Worm (Caenorhabditis elegans) whole organism, early embryonic: Measurements from ENCODE around the gene C17A2.4.

Source experiments
- B0310.2 ChIP-seq: sonication (generic microtip); optimal IDR thresholded peaks from 2 replicates; lab custom pipeline; 2016; ENCODE audit warnings: mild to moderate bottlenecking, missing genetic modification characterization, missing compliant biosample characterization
- F13C5.2 ChIP-seq: sonication (generic microtip); optimal IDR thresholded peaks from 2 replicates; lab custom pipeline; 2017; ENCODE audit warnings: mild to moderate bottlenecking, missing genetic modification characterization, inconsistent platforms, missing compliant biosample characterization
- aly-1 ChIP-seq: sonication (generic microtip); optimal IDR thresholded peaks from 2 replicates; lab custom pipeline; 2016; ENCODE audit warnings: missing genetic modification characterization, missing compliant biosample characterization
- ama-1 ChIP-seq: fragments of 150-350 bp; optimal IDR thresholded peaks from 2 replicates; lab custom pipeline; 2014
- ceh-13 ChIP-seq: fragments of 200-800 bp; sonication (Bioruptor generic); optimal IDR thresholded peaks from 2 replicates; lab custom pipeline; 2018; ENCODE audit warnings: mild to moderate bottlenecking, missing genetic modification characterization, missing compliant biosample characterization
- ceh-36 ChIP-seq: sonication (generic microtip); optimal IDR thresholded peaks from 2 replicates; lab custom pipeline; 2016; ENCODE audit warnings: missing genetic modification characterization, inconsistent platforms, missing compliant biosample characterization
- ets-7 ChIP-seq: sonication (generic microtip); optimal IDR thresholded peaks from 2 replicates; lab custom pipeline; 2016; ENCODE audit warnings: missing genotype, missing genetic modification characterization, missing compliant biosample characterization
- flt-1 ChIP-seq: fragments of 200-800 bp; sonication (Bioruptor generic); IDR thresholded peaks from 2 replicates; pipeline ENCODE4 v1.3.6; 2022; ENCODE audit warnings: missing genetic modification characterization, missing compliant biosample characterization
- hmbx-1 ChIP-seq: sonication (generic microtip); optimal IDR thresholded peaks from 2 replicates; lab custom pipeline; 2016; ENCODE audit warnings: mild to moderate bottlenecking, missing genetic modification characterization, missing compliant biosample characterization
- hmg-4 ChIP-seq: fragments of 200-800 bp; sonication (Bioruptor generic); optimal IDR thresholded peaks from 2 replicates; lab custom pipeline; 2018; ENCODE audit warnings: mild to moderate bottlenecking, missing genetic modification characterization, missing compliant biosample characterization
- hnd-1 ChIP-seq: sonication (generic microtip); optimal IDR thresholded peaks from 2 replicates; lab custom pipeline; 2016; ENCODE audit warnings: missing genetic modification characterization, missing compliant biosample characterization
- pes-1 ChIP-seq: fragments of 200-800 bp; sonication (Bioruptor generic); IDR thresholded peaks from 2 replicates; pipeline ENCODE4 v1.3.6; 2022; ENCODE audit warnings: missing genetic modification reagents, missing genetic modification characterization, missing compliant biosample characterization
- scrt-1 ChIP-seq: fragments of 200-800 bp; sonication (Bioruptor generic); IDR thresholded peaks from 2 replicates; pipeline ENCODE4 v1.3.6; 2022; ENCODE audit warnings: missing genetic modification characterization, missing compliant biosample characterization
- sea-1 ChIP-seq: fragments of 200-800 bp; sonication (Bioruptor generic); conservative IDR thresholded peaks from 2 replicates; pipeline ENCODE4 v1.3.6; 2022; ENCODE audit warnings: missing genetic modification characterization, missing compliant biosample characterization
- tbx-11 ChIP-seq: fragments of 200-800 bp; sonication (Bioruptor generic); IDR thresholded peaks from 2 replicates; pipeline ENCODE4 v1.3.6; 2022; ENCODE audit warnings: missing genetic modification characterization, missing compliant biosample characterization
- tbx-37 ChIP-seq: fragments of 200-800 bp; sonication (Bioruptor generic); conservative IDR thresholded peaks from 2 replicates; pipeline ENCODE4 v1.3.6; 2022; ENCODE audit warnings: missing genetic modification reagents, missing genetic modification characterization, missing compliant biosample characterization
- tra-4 ChIP-seq: sonication (generic microtip); optimal IDR thresholded peaks from 2 replicates; lab custom pipeline; 2017; ENCODE audit warnings: missing genetic modification characterization, missing compliant biosample characterization

Gene C17A2.4

DNA sequence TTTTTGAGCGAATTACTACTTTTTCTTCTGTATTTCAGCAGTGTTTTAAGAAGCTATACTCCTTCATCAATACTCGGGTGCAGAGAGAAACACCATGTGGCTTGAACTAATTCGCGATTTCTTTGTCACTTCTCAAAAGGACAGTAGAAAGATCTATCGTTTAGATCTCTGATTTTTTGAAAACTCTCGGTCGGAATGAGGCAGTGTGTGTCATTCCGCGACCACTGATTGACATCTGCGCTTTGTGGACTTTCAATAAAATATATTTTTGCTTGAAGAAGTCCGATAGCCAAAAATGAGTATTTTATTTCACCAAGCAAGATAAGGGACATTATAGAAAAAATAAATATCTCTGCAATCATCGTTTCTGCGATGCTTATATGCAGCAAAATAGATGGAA is 22.4 kb downstream of the C17A2.4 start:
- TF ChIP-seq scrt-1 (GFP tag; lab: Robert Waterston, UW): no peak
- no peak for TF ChIP-seq hmbx-1
- TF ChIP-seq tra-4 (tag; lab: Kevin White, UChicago): no peak
- TF ChIP-seq flt-1: no peak
- no peak for TF ChIP-seq pes-1
- TF ChIP-seq sea-1: no peak
- TF ChIP-seq ama-1 (lab: Kevin White, UChicago): no peak
- TF ChIP-seq hmg-4: no peak
- TF ChIP-seq ceh-36 (tag; lab: Kevin White, UChicago): no peak
- no peak for TF ChIP-seq F13C5.2 (tag; lab: Kevin White, UChicago)
- TF ChIP-seq ets-7 (tag; lab: Kevin White, UChicago): no peak

DNA sequence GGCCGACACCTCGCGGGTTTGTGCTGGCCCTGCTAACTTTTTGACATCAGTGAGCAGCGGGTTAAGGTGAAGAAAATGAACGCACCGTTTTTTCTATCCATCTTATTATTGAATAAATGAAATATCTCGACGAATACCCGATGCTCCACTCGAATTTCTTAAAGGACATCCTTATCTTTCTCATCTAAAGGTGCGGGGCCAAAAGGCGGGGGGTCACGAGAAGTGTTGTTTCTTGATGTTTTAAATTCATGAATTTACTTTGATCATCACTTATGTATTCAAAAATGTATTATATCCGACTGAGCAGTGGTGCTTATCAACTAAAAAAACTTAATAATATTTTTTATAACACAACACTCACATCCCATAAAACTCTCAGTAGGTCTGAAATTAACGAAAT is 25.0 kb downstream of the C17A2.4 start, which contains the start of gene nhr-261:
TSS of gene nhr-261 (minus strand) at position 101 of the 400 bp plus-strand sequence.
- no peak for TF ChIP-seq flt-1
- TF ChIP-seq tbx-37 (GFP tag; lab: Robert Waterston, UW): no peak
- no peak for TF ChIP-seq hmbx-1

DNA sequence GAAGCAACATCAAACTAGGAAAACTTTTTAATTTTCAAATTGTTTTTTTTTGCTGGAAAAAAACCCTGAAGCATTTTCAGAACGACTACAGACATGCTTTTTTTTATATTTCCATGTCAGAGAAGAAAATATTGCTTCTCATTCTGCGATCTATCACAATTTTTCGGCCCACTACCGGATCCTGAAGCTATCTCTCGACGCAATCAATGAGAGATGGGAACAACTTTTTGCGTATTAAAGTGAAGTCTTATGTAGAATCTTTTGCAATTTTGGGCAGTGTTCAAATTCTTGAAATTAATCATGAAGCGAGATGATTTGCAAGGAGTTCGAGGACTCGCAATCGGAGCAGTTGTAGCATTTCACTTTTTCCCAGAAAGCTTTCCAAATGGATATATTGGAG is 29.9 kb downstream of the C17A2.4 start, which contains the start of gene oac-10:
TSS of gene oac-10 (plus strand) at position 301 of the 400 bp plus-strand sequence.
- TF ChIP-seq hmbx-1: no peak
- no peak for TF ChIP-seq ceh-13
- TF ChIP-seq sea-1: no peak
- TF ChIP-seq tbx-11 (GFP tag; lab: Robert Waterston, UW): no peak
- TF ChIP-seq scrt-1 (GFP tag; lab: Robert Waterston, UW): no peak
- no peak for TF ChIP-seq ets-7 (tag; lab: Kevin White, UChicago)
- TF ChIP-seq pes-1: no peak
- TF ChIP-seq ceh-36 (tag; lab: Kevin White, UChicago): no peak
- TF ChIP-seq ama-1 (lab: Kevin White, UChicago): no peak
- TF ChIP-seq aly-1 (tag; lab: Kevin White, UChicago): no peak
- TF ChIP-seq hmg-4: no peak
- TF ChIP-seq tra-4 (tag; lab: Kevin White, UChicago): no peak
- no peak for TF ChIP-seq hnd-1 (tag; lab: Kevin White, UChicago)
- no peak for TF ChIP-seq tbx-37 (GFP tag; lab: Robert Waterston, UW)
- no peak for TF ChIP-seq B0310.2 (tag; lab: Kevin White, UChicago)

DNA sequence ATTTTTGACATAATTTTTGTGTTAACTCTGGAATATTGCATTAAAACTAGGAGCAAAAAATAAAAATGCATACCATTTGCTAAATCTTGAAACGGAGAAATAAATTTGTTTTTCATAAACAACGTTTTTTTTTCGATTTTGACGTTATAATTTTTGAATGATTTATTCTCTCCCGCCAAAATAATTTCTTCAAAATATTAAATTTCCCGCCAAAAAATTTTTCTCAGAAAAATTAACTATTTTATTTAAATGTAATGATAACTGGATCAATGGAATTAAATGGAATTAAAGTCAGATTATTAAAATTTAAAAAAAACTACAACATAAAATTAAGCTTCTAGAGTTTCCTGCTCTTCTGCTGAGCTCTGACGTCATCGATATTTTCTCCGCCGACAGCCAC is 37.5 kb downstream of the C17A2.4 start, which contains the start of gene nep-3:
TSS of gene nep-3 (minus strand) at position 101 of the 400 bp plus-strand sequence.
- TF ChIP-seq B0310.2 (tag; lab: Kevin White, UChicago) (no peak), hmbx-1 (no peak)

DNA sequence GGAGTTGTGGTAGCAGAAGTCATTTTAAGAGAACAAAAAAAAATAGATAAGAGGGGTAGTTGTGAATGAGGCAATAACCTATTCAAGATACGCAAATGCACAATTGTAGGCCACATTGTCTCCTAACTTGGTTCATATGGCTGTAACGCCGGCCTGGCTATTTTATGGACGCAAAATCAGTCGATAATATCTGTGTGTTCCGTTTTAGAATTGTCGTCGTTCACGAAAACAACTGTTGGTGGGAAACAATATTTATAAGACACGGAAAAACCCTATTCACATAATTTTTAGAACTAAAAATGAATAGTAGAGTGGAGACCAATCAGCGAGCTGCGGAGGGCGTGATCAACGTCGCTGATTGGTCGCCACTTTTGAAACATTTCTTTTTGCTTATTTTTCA is 38.2 kb downstream of the C17A2.4 start, which contains the start of gene sdz-7:
TSS of gene sdz-7 (minus strand) at position 101 of the 400 bp plus-strand sequence.
- TF ChIP-seq scrt-1 (GFP tag; lab: Robert Waterston, UW): no peak
- TF ChIP-seq hnd-1 (tag; lab: Kevin White, UChicago): no peak
- TF ChIP-seq F13C5.2 (tag; lab: Kevin White, UChicago): no peak
- TF ChIP-seq flt-1: no peak
- TF ChIP-seq B0310.2 (tag; lab: Kevin White, UChicago): no peak
- TF ChIP-seq sea-1: no peak
- TF ChIP-seq ceh-36 (tag; lab: Kevin White, UChicago): no peak
- TF ChIP-seq tbx-11 (GFP tag; lab: Robert Waterston, UW): no peak
- no peak for TF ChIP-seq ama-1 (lab: Kevin White, UChicago)
- TF ChIP-seq hmg-4: no peak
- TF ChIP-seq aly-1 (tag; lab: Kevin White, UChicago): no peak
- TF ChIP-seq ets-7 (tag; lab: Kevin White, UChicago): no peak
- no peak for TF ChIP-seq hmbx-1
- TF ChIP-seq tra-4 (tag; lab: Kevin White, UChicago): no peak
- no peak for TF ChIP-seq ceh-13
- TF ChIP-seq pes-1: no peak

DNA sequence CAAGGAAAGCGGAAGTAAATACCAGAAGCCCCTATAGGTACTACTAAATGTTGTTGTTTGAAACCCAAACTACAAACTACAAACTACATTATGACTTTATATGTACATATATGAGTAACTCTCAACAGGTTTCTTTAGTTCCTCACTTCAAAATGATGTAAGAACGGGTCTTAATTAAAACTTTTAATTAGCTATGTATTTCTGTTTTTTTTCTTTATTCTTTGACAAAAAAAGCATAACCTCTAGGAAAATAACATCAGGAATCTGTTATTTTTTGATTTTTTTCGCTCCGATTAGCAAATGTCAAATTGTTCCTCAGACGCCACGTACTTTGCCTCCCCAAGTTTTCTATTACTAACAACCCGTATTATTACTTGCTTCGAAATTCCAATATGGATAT is 38.7 kb downstream of the C17A2.4 start, which contains the start of gene srh-250:
TSS of gene srh-250 (plus strand) at position 301 of the 400 bp plus-strand sequence.
- TF ChIP-seq ama-1 (lab: Kevin White, UChicago) (no peak), F13C5.2 (tag; lab: Kevin White, UChicago) (no peak), aly-1 (tag; lab: Kevin White, UChicago) (no peak), tra-4 (tag; lab: Kevin White, UChicago) (no peak), ets-7 (tag; lab: Kevin White, UChicago) (no peak), tbx-37 (GFP tag; lab: Robert Waterston, UW) (no peak), hmg-4 (no peak)

DNA sequence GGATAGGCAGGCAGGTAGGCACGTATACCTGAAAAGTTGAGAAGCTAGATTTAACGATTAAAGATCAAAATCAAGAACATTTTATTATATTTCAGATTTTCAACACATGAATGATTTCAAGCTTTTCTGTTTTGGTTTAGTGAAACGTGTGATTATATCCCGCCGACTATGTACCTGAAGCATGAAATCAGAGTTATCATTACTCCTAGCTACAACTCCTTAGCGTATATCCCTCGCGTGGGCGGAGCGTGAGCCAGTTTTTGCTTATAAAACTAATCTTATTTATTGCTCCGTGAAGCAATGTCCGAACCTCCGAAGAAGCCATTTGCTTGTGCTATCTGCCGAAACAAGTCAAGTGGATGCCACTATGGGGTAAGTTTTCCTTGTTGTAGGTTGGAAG is 40.3 kb downstream of the C17A2.4 start, which contains the start of gene nhr-166:
TSS of gene nhr-166 (plus strand) at position 301 of the 400 bp plus-strand sequence.
- no peak for TF ChIP-seq tra-4 (tag; lab: Kevin White, UChicago)
- TF ChIP-seq tbx-11 (GFP tag; lab: Robert Waterston, UW): no peak
- TF ChIP-seq tbx-37 (GFP tag; lab: Robert Waterston, UW): no peak
- TF ChIP-seq pes-1: no peak
- TF ChIP-seq ceh-13: no peak
- no peak for TF ChIP-seq B0310.2 (tag; lab: Kevin White, UChicago)
- no peak for TF ChIP-seq aly-1 (tag; lab: Kevin White, UChicago)
- no peak for TF ChIP-seq F13C5.2 (tag; lab: Kevin White, UChicago)
- no peak for TF ChIP-seq scrt-1 (GFP tag; lab: Robert Waterston, UW)
- TF ChIP-seq hnd-1 (tag; lab: Kevin White, UChicago): no peak
- TF ChIP-seq ets-7 (tag; lab: Kevin White, UChicago): no peak
- TF ChIP-seq ama-1 (lab: Kevin White, UChicago): no peak
- no peak for TF ChIP-seq flt-1
- TF ChIP-seq hmg-4: no peak
- no peak for TF ChIP-seq sea-1
- no peak for TF ChIP-seq hmbx-1
